Fruit fly (Drosophila melanogaster) whole organism, embryonic: ENCODE results near the gene LysS.

Experiments used
- Asciz ChIP-seq: fragments of 200-800 bp; sonication (Bioruptor generic); optimal IDR thresholded peaks from 2 replicates; lab custom pipeline; 2017; ENCODE audit warnings: missing biosample characterization, mild to moderate bottlenecking, missing genetic modification characterization, missing genetic modification reagents
- Blimp-1 ChIP-seq: fragments of 200-800 bp; sonication (Bioruptor generic); optimal IDR thresholded peaks from 3 replicates; lab custom pipeline; 2018; ENCODE audit warnings: missing biosample characterization, missing genetic modification characterization, mild to moderate bottlenecking, moderate library complexity, missing genetic modification reagents
- CG10543 ChIP-seq: fragments of 200-800 bp; sonication (Bioruptor generic); optimal IDR thresholded peaks from 3 replicates; lab custom pipeline; 2017; ENCODE audit warnings: missing biosample characterization, mild to moderate bottlenecking, missing genetic modification characterization, moderate library complexity
- CG10565 ChIP-seq: fragments of 200-800 bp; sonication (Bioruptor generic); optimal IDR thresholded peaks from 3 replicates; lab custom pipeline; 2016; ENCODE audit warnings: missing biosample characterization, mild to moderate bottlenecking, missing genetic modification characterization
- CG11723 ChIP-seq: fragments of 200-800 bp; sonication (Bioruptor generic); optimal IDR thresholded peaks from 2 replicates; lab custom pipeline; 2017; ENCODE audit warnings: missing biosample characterization, mild to moderate bottlenecking, missing genetic modification characterization
- CG12769 ChIP-seq: fragments of 200-800 bp; sonication (Bioruptor generic); optimal IDR thresholded peaks from 2 replicates; lab custom pipeline; 2019; ENCODE audit warnings: missing biosample characterization, mild to moderate bottlenecking, missing genetic modification characterization, moderate library complexity
- CG13287 ChIP-seq: fragments of 200-800 bp; sonication (Bioruptor generic); IDR thresholded peaks from 2 replicates; pipeline ENCODE4 v1.3.6; 2022; ENCODE audit warnings: missing biosample characterization, missing genetic modification characterization; ENCODE audit not compliant: partially characterized antibody
- CG14014 ChIP-seq: fragments of 200-800 bp; sonication (Bioruptor generic); IDR thresholded peaks from 2 replicates; pipeline ENCODE4 v1.3.6; 2022; ENCODE audit warnings: missing biosample characterization, missing genetic modification characterization
- CG14667 ChIP-seq: fragments of 200-800 bp; sonication (Bioruptor generic); IDR thresholded peaks from 2 replicates; pipeline ENCODE4 v1.3.6; 2022; ENCODE audit warnings: missing biosample characterization, missing genetic modification characterization
- CG15479 ChIP-seq: fragments of 200-800 bp; sonication (Bioruptor generic); optimal IDR thresholded peaks from 3 replicates; lab custom pipeline; 2019; ENCODE audit warnings: missing biosample characterization, mild to moderate bottlenecking, missing genetic modification characterization, moderate library complexity
- CG1832 ChIP-seq: fragments of 200-800 bp; sonication (Bioruptor generic); optimal IDR thresholded peaks from 2 replicates; lab custom pipeline; 2017; ENCODE audit warnings: missing biosample characterization, mild to moderate bottlenecking, missing genetic modification characterization, inconsistent platforms
- CG3281 ChIP-seq: fragments of 200-800 bp; sonication (Bioruptor generic); optimal IDR thresholded peaks from 3 replicates; lab custom pipeline; 2017; ENCODE audit warnings: missing biosample characterization, mild to moderate bottlenecking, missing genetic modification characterization
- CG3407 ChIP-seq: fragments of 200-800 bp; sonication (Bioruptor generic); optimal IDR thresholded peaks from 2 replicates; lab custom pipeline; 2018; ENCODE audit warnings: missing biosample characterization, mild to moderate bottlenecking, missing genetic modification characterization
- CG5180 ChIP-seq: fragments of 200-800 bp; sonication (Bioruptor generic); optimal IDR thresholded peaks from 3 replicates; lab custom pipeline; 2017; ENCODE audit warnings: missing biosample characterization, missing genetic modification characterization, mild to moderate bottlenecking, moderate library complexity, missing genetic modification reagents
- CG8765 ChIP-seq: fragments of 200-800 bp; sonication (Bioruptor generic); IDR thresholded peaks from 2 replicates; pipeline ENCODE4 v1.3.6; 2022; ENCODE audit warnings: missing biosample characterization, missing genetic modification characterization
- Deaf1 ChIP-seq: fragments of 200-800 bp; optimal IDR thresholded peaks from 3 replicates; lab custom pipeline; 2019; ENCODE audit warnings: missing biosample characterization, mild to moderate bottlenecking, missing genetic modification characterization, moderate library complexity
- Drgx ChIP-seq: fragments of 200-800 bp; sonication (Bioruptor generic); IDR thresholded peaks from 2 replicates; pipeline ENCODE4 v1.3.6; 2022; ENCODE audit warnings: missing biosample characterization, missing genetic modification characterization
- E2f1 ChIP-seq: fragments of 200-800 bp; sonication (Bioruptor generic); IDR thresholded peaks from 2 replicates; pipeline ENCODE4 v1.3.6; 2022; ENCODE audit warnings: missing biosample characterization, missing genetic modification characterization
- ERR ChIP-seq: fragments of 200-800 bp; sonication (Bioruptor generic); optimal IDR thresholded peaks from 2 replicates; lab custom pipeline; 2016; ENCODE audit warnings: missing biosample characterization, missing genetic modification characterization
- Eip74EF ChIP-seq, 2 experiments: fragments of 200-800 bp in 1 of 2; fragments of >200 bp in 1 of 2; sonication (Bioruptor generic) in 1 of 2; optimal IDR thresholded peaks; 2 replicates each; lab custom pipeline; 2017 to 2019; ENCODE audit warnings: missing biosample characterization in 2 of 2, missing genetic modification characterization in 2 of 2, mild to moderate bottlenecking in 1 of 2, moderate library complexity in 1 of 2
- Jarid2 ChIP-seq: fragments of 200-800 bp; sonication (Bioruptor generic); optimal IDR thresholded peaks from 3 replicates; lab custom pipeline; 2017; ENCODE audit warnings: mild to moderate bottlenecking, missing biosample characterization, missing genetic modification reagents, missing genetic modification characterization
- Med ChIP-seq: fragments of 200-800 bp; sonication (Bioruptor generic); peaks from one replicate; lab custom pipeline; 2016; ENCODE audit warnings: missing biosample characterization, missing genetic modification characterization, mild to moderate bottlenecking, inconsistent platforms, moderate library complexity
- Scr ChIP-seq: fragments of 200-800 bp; sonication (Bioruptor generic); IDR thresholded peaks from 2 replicates; pipeline ENCODE4 v1.3.6; 2022; ENCODE audit warnings: missing biosample characterization, missing genetic modification characterization; ENCODE audit not compliant: partially characterized antibody
- Sry-δ ChIP-seq: fragments of 200-800 bp; sonication (Bioruptor generic); optimal IDR thresholded peaks from 2 replicates; lab custom pipeline; 2016; ENCODE audit warnings: missing biosample characterization, missing genetic modification characterization
- Trl ChIP-seq, 3 experiments: fragments of >200 bp in 2 of 3; fragments of 200-800 bp in 1 of 3; sonication (Bioruptor generic) in 1 of 3; optimal IDR thresholded peaks; 2 replicates in 1 of 3; 3 replicates in 2 of 3; lab custom pipeline; 2016 to 2017; ENCODE audit warnings: missing biosample characterization in 1 of 3, missing genetic modification characterization in 1 of 3
- bowl ChIP-seq: fragments of 200-800 bp; sonication (Bioruptor generic); IDR thresholded peaks from 2 replicates; pipeline ENCODE4 v1.3.6; 2022; ENCODE audit warnings: missing biosample characterization, missing genetic modification characterization
- chinmo ChIP-seq: fragments of 200-800 bp; sonication (Bioruptor generic); IDR thresholded peaks from 4 replicates; pipeline ENCODE4 v1.3.6; 2022; ENCODE audit warnings: missing biosample characterization, missing genetic modification characterization; ENCODE audit not compliant: partially characterized antibody
- dpn ChIP-seq, 2 experiments: fragments of 200-800 bp; sonication (Bioruptor generic); optimal IDR thresholded peaks; 3 replicates each; lab custom pipeline; 2016; ENCODE audit warnings: missing biosample characterization in 2 of 2, missing genetic modification characterization in 2 of 2
- en ChIP-seq: fragments of 200-800 bp; sonication (Bioruptor generic); optimal IDR thresholded peaks from 2 replicates; lab custom pipeline; 2016; ENCODE audit warnings: missing biosample characterization, missing genetic modification characterization
- fd102C ChIP-seq: fragments of 200-800 bp; sonication (Bioruptor generic); optimal IDR thresholded peaks from 2 replicates; lab custom pipeline; 2018; ENCODE audit warnings: missing biosample characterization, mild to moderate bottlenecking, missing genetic modification characterization, moderate library complexity
- hkb ChIP-seq, 2 experiments: fragments of 200-800 bp in 1 of 2; fragments of >200 bp in 1 of 2; sonication (Bioruptor generic) in 1 of 2; IDR thresholded peaks in 1 of 2; optimal IDR thresholded peaks in 1 of 2; 2 replicates each; pipeline versions ENCODE4 v1.3.6 to Lab custom; 2017 to 2022; ENCODE audit warnings: missing biosample characterization in 1 of 2, missing genetic modification characterization in 1 of 2
- kni ChIP-seq: fragments of 200-800 bp; sonication (Bioruptor generic); optimal IDR thresholded peaks from 3 replicates; lab custom pipeline; 2017; ENCODE audit warnings: mild to moderate bottlenecking, missing biosample characterization, missing genetic modification reagents, missing genetic modification characterization
- nom ChIP-seq: fragments of 200-800 bp; sonication (Bioruptor generic); optimal IDR thresholded peaks from 2 replicates; lab custom pipeline; 2017; ENCODE audit warnings: missing biosample characterization, missing genetic modification characterization, mild to moderate bottlenecking, moderate library complexity, missing genetic modification reagents
- oc ChIP-seq: fragments of 200-800 bp; sonication (Bioruptor generic); optimal IDR thresholded peaks from 2 replicates; lab custom pipeline; 2018; ENCODE audit warnings: missing biosample characterization, mild to moderate bottlenecking, missing genetic modification characterization, moderate library complexity
- odd ChIP-seq: fragments of 200-800 bp; sonication (Bioruptor generic); optimal IDR thresholded peaks from 2 replicates; lab custom pipeline; 2017; ENCODE audit warnings: missing biosample characterization, mild to moderate bottlenecking, missing genetic modification characterization
- pnt ChIP-seq: fragments of 200-800 bp; sonication (Bioruptor generic); optimal IDR thresholded peaks from 3 replicates; lab custom pipeline; 2016; ENCODE audit warnings: missing biosample characterization, missing genetic modification characterization
- pros ChIP-seq: fragments of 200-800 bp; sonication (Bioruptor generic); optimal IDR thresholded peaks from 3 replicates; lab custom pipeline; 2019; ENCODE audit warnings: missing biosample characterization, mild to moderate bottlenecking, missing genetic modification characterization, moderate library complexity
- repo ChIP-seq: fragments of 200-800 bp; sonication (Bioruptor generic); optimal IDR thresholded peaks from 2 replicates; lab custom pipeline; 2016; ENCODE audit warnings: missing biosample characterization, missing genetic modification characterization
- sens ChIP-seq: fragments of 200-800 bp; sonication (Bioruptor generic); peaks from one replicate; lab custom pipeline; 2016; ENCODE audit warnings: missing biosample characterization, missing genetic modification characterization
- z ChIP-seq: fragments of 200-800 bp; sonication (Bioruptor generic); IDR thresholded peaks from 3 replicates; pipeline ENCODE4 v1.3.6; 2022; ENCODE audit warnings: missing biosample characterization, missing genetic modification characterization
- zen2 ChIP-seq: fragments of 200-800 bp; sonication (Bioruptor generic); IDR thresholded peaks from 3 replicates; pipeline ENCODE4 v1.3.6; 2022; ENCODE audit warnings: missing biosample characterization, missing genetic modification characterization; ENCODE audit not compliant: partially characterized antibody

The LysS gene

dm6 chr3L:1250396-1250795 lies 22.8 kb downstream of the LysS start, which contains the start of gene Bfc:
TSS of gene Bfc (plus strand) at chr3L:1250696.
- TF ChIP-seq CG3407 (GFP tag; lab: Kevin White, UChicago), result no peak
- TF ChIP-seq, all 482 proteins: peak for 0

dm6 chr3L:1251712-1252111 lies 24.2 kb downstream of the LysS start, which contains the start of the genes CG9130 and CG9133:
TSS of gene CG9130 (plus strand) at chr3L:1252012.
TSS of gene CG9133 (plus strand) at chr3L:1252012.
- TF ChIP-seq dpn (GFP tag; optimal IDR thresholded peaks at IDR 0.05; lab: Kevin White, UChicago) (no peak), Scr (no peak), hkb (optimal IDR thresholded peaks at IDR 0.05; lab: Kevin White, UChicago) (no peak), hkb (GFP tag; IDR thresholded peaks at IDR 0.05; lab: Robert Waterston, UW) (no peak), pnt (GFP tag; lab: Kevin White, UChicago) (no peak), CG10565 (GFP tag; lab: Kevin White, UChicago) (no peak), CG11723 (GFP tag; lab: Kevin White, UChicago) (no peak)

- TF ChIP-seq Jarid2 (GFP tag; lab: Kevin White, UChicago) (peak; percentile 64), oc (tag; lab: Kevin White, UChicago) (peak; percentile 18), CG15479 (GFP tag; lab: Kevin White, UChicago) (no peak), repo (no peak), en (GFP tag; lab: Kevin White, UChicago) (no peak), E2f1 (GFP tag; lab: Robert Waterston, UW) (no peak), nom (GFP tag; lab: Kevin White, UChicago) (peak; percentile 55), Sry-δ (GFP tag; lab: Kevin White, UChicago) (no peak), CG8765 (GFP tag; lab: Robert Waterston, UW) (no peak), Blimp-1 (GFP tag; lab: Kevin White, UChicago) (peak; percentile 89), sens (GFP tag; lab: Kevin White, UChicago) (peak; percentile 18), zen2 (GFP tag; lab: Robert Waterston, UW) (0 out of 3 replicates have a peak, but pooled peaks have one; percentile 19), CG12769 (peak; percentile 67), odd (GFP tag; lab: Kevin White, UChicago) (peak; percentile 6), kni (peak; percentile 65), Trl (optimal IDR thresholded peaks at IDR 0.05; lab: Kevin White, UChicago) (peak; percentile 11 to 22), Trl (GFP tag; optimal IDR thresholded peaks at IDR 0.05; lab: Kevin White, UChicago) (no peak), CG14014 (GFP tag; lab: Robert Waterston, UW) (no peak), pros (GFP tag; lab: Kevin White, UChicago) (no peak), bowl (GFP tag; lab: Robert Waterston, UW) (no peak), ERR (no peak), Eip74EF (GFP tag; optimal IDR thresholded peaks at IDR 0.05; lab: Kevin White, UChicago) (peak in 1 of 2 experiments; percentile 14), CG14667 (GFP tag; lab: Robert Waterston, UW) (no peak), z (GFP tag; lab: Robert Waterston, UW) (peak; percentile 81; the same call in 2 of the 3 replicates), Asciz (GFP tag; lab: Kevin White, UChicago) (no peak), CG3281 (no peak), chinmo (GFP tag; lab: Robert Waterston, UW) (peak; percentile 86; the same call in 2 of the 4 replicates), Deaf1 (tag; lab: Kevin White, UChicago) (peak; percentile 90), CG13287 (0 out of 2 replicates have a peak, but pooled peaks have one; percentile 20), Drgx (GFP tag; lab: Robert Waterston, UW) (0 out of 2 replicates have a peak, but pooled peaks have one; percentile 33), CG5180 (peak; percentile 83), CG1832 (no peak), fd102C (GFP tag; lab: Kevin White, UChicago) (no peak), Med (peak; percentile 42), CG10543 (peak; percentile 4)
Measured at dm6 chr3L:1256061-1256780, 28.7 kb downstream of the LysS start, which contains the start of gene tfc. TSS of gene tfc (plus strand) at chr3L:1256449.
